In genomic region chrII:410832-411231, ce11 we compare ENCODE assay signal across 4 worm cellular contexts.
TF ChIP-seq lines count a peak whose summit lies in the region.

Gene dnsn-1, minus strand, starts transcription at chrII:410932.
Gene C24H12.4, plus strand, starts transcription at chrII:411222.

TF ChIP-seq in whole organism, L2 larva, 48 proteins besides CTCF, POLR2A, EP300 and RAD21 (continued from another document):
- peak; percentile 91 to 96 for TF ChIP-seq lsy-2 (tag; optimal IDR thresholded peaks at IDR 0.05; lab: Kevin White, UChicago)
- TF ChIP-seq snpc-4 (tag; optimal IDR thresholded peaks at IDR 0.05; lab: Kevin White, UChicago), result peak; percentile 70
- peak; percentile 82 for TF ChIP-seq ztf-4 (tag; optimal IDR thresholded peaks at IDR 0.05; lab: Kevin White, UChicago)
- no peak for TF ChIP-seq peb-1 (tag; optimal IDR thresholded peaks at IDR 0.05; lab: Kevin White, UChicago)
- peak; percentile 66 for TF ChIP-seq ceh-16 (tag; optimal IDR thresholded peaks at IDR 0.05; lab: Kevin White, UChicago)
- TF ChIP-seq ceh-82 (tag; optimal IDR thresholded peaks at IDR 0.05; lab: Kevin White, UChicago), result peak; percentile 53
- peak; percentile 46 for TF ChIP-seq zag-1 (tag; optimal IDR thresholded peaks at IDR 0.05; lab: Kevin White, UChicago)
- TF ChIP-seq nhr-11 (tag; optimal IDR thresholded peaks at IDR 0.05; lab: Kevin White, UChicago), result no peak
- TF ChIP-seq mab-5 (tag; optimal IDR thresholded peaks at IDR 0.05; lab: Kevin White, UChicago), result peak; percentile 88
- TF ChIP-seq sma-3 (GFP tag; optimal IDR thresholded peaks at IDR 0.05; lab: Kevin White, UChicago), result peak; percentile 96
- TF ChIP-seq nhr-25 (tag; optimal IDR thresholded peaks at IDR 0.05; lab: Kevin White, UChicago), result peak; percentile 93
- peak; percentile 55 for TF ChIP-seq ZK546.5 (tag; optimal IDR thresholded peaks at IDR 0.05; lab: Kevin White, UChicago)
- no peak for TF ChIP-seq unc-62 (GFP tag; optimal IDR thresholded peaks at IDR 0.05; lab: Kevin White, UChicago)
- TF ChIP-seq elt-3 (tag; optimal IDR thresholded peaks at IDR 0.05; lab: Kevin White, UChicago), result no peak
- peak; percentile 64 for TF ChIP-seq dmd-4 (tag; optimal IDR thresholded peaks at IDR 0.05; lab: Kevin White, UChicago)
- peak; percentile 64 for TF ChIP-seq nhr-129 (tag; optimal IDR thresholded peaks at IDR 0.05; lab: Kevin White, UChicago)
- TF ChIP-seq unc-39 (tag; optimal IDR thresholded peaks at IDR 0.05; lab: Kevin White, UChicago), result no peak
- TF ChIP-seq alr-1 (tag; optimal IDR thresholded peaks at IDR 0.05; lab: Kevin White, UChicago), result no peak
- no peak for TF ChIP-seq skn-1 (tag; optimal IDR thresholded peaks at IDR 0.05; lab: Kevin White, UChicago)
- no peak for TF ChIP-seq ztf-11 (tag; optimal IDR thresholded peaks at IDR 0.05; lab: Kevin White, UChicago)
- peak; percentile 96 for TF ChIP-seq lin-11 (tag; optimal IDR thresholded peaks at IDR 0.05; lab: Kevin White, UChicago)
- TF ChIP-seq crh-2 (tag; optimal IDR thresholded peaks at IDR 0.05; lab: Kevin White, UChicago), result peak; percentile 97
- peak; percentile 68 for TF ChIP-seq fos-1 (tag; optimal IDR thresholded peaks at IDR 0.05; lab: Kevin White, UChicago)
- TF ChIP-seq mdl-1 (tag; optimal IDR thresholded peaks at IDR 0.05; lab: Kevin White, UChicago), result peak in 1 of 2 experiments; percentile 47

TF ChIP-seq in whole organism, L4 larva, 104 proteins besides CTCF, POLR2A, EP300 and RAD21 (continued from another document and continues in another):
- TF ChIP-seq F26F4.8 (GFP tag; conservative IDR thresholded peaks at IDR 0.05; lab: Robert Waterston, UW), result no peak
- no peak for TF ChIP-seq skn-1 (tag; optimal IDR thresholded peaks at IDR 0.05; lab: Kevin White, UChicago)
- TF ChIP-seq nhr-102 (tag; optimal IDR thresholded peaks at IDR 0.05; lab: Kevin White, UChicago), result peak; percentile 89
- TF ChIP-seq F37D6.2 (tag; optimal IDR thresholded peaks at IDR 0.05; lab: Kevin White, UChicago), result peak; percentile 85
- TF ChIP-seq lir-3 (tag; optimal IDR thresholded peaks at IDR 0.05; lab: Kevin White, UChicago), result no peak
- peak; percentile 82 for TF ChIP-seq nhr-11 (tag; optimal IDR thresholded peaks at IDR 0.05; lab: Kevin White, UChicago)
- TF ChIP-seq ceh-32 (tag; optimal IDR thresholded peaks at IDR 0.05; lab: Kevin White, UChicago; ENCODE audit: poor library complexity), result peak; percentile 63
- no peak for TF ChIP-seq nhr-237 (tag; optimal IDR thresholded peaks at IDR 0.05; lab: Kevin White, UChicago)
- TF ChIP-seq lsy-2 (tag; optimal IDR thresholded peaks at IDR 0.05; lab: Kevin White, UChicago), result peak in 1 of 2 experiments; percentile 96
- TF ChIP-seq spr-3 (GFP tag; optimal IDR thresholded peaks at IDR 0.05; lab: Kevin White, UChicago), result peak; percentile 40
- TF ChIP-seq ceh-28 (tag; optimal IDR thresholded peaks at IDR 0.05; lab: Kevin White, UChicago), result no peak
- TF ChIP-seq Y75B8A.6 (GFP tag; IDR thresholded peaks at IDR 0.05; lab: Robert Waterston, UW), result no peak
- TF ChIP-seq rbr-2 (tag; optimal IDR thresholded peaks at IDR 0.05; lab: Kevin White, UChicago), result peak; percentile 89
- peak; percentile 98 for TF ChIP-seq lin-38 (GFP tag; IDR thresholded peaks at IDR 0.05; lab: Robert Waterston, UW)
- no peak for TF ChIP-seq zag-1 (tag; optimal IDR thresholded peaks at IDR 0.05; lab: Kevin White, UChicago)
- TF ChIP-seq nhr-111 (GFP tag; optimal IDR thresholded peaks at IDR 0.05; lab: Kevin White, UChicago), result no peak
- peak; percentile 91 for TF ChIP-seq duxl-1 (tag; optimal IDR thresholded peaks at IDR 0.05; lab: Kevin White, UChicago; ENCODE audit: poor library complexity)
- TF ChIP-seq dpl-1 (GFP tag; optimal IDR thresholded peaks at IDR 0.05; lab: Kevin White, UChicago), result peak; percentile 97
- TF ChIP-seq ztf-7 (tag; optimal IDR thresholded peaks at IDR 0.05; lab: Kevin White, UChicago), result peak; percentile 73
- peak in 1 of 2 experiments; percentile 67 for TF ChIP-seq hif-1 (tag; optimal IDR thresholded peaks at IDR 0.05; lab: Kevin White, UChicago)
- TF ChIP-seq D1046.2 (GFP tag; IDR thresholded peaks at IDR 0.05; lab: Robert Waterston, UW), result no peak
- no peak for TF ChIP-seq cey-2 (tag; optimal IDR thresholded peaks at IDR 0.05; lab: Kevin White, UChicago; ENCODE audit: borderline replicate concordance, insufficient read depth)
- TF ChIP-seq php-3 (GFP tag; IDR thresholded peaks at IDR 0.05; lab: Robert Waterston, UW), result peak; percentile 66
- peak; percentile 88 for TF ChIP-seq fkh-10 (GFP tag; optimal IDR thresholded peaks at IDR 0.05; lab: Kevin White, UChicago)
- TF ChIP-seq ces-1 (GFP tag; optimal IDR thresholded peaks at IDR 0.05; lab: Kevin White, UChicago), result no peak
- TF ChIP-seq zfp-3 (GFP tag; conservative IDR thresholded peaks at IDR 0.05; lab: Robert Waterston, UW), result peak; percentile 75
- peak; percentile 80 for TF ChIP-seq spr-1 (tag; optimal IDR thresholded peaks at IDR 0.05; lab: Kevin White, UChicago)
- TF ChIP-seq tag-97 (GFP tag; IDR thresholded peaks at IDR 0.05; lab: Robert Waterston, UW), result no peak
- TF ChIP-seq zip-11 (GFP tag; IDR thresholded peaks at IDR 0.05; lab: Robert Waterston, UW), result no peak
- no peak for TF ChIP-seq daf-12 (tag; optimal IDR thresholded peaks at IDR 0.05; lab: Kevin White, UChicago)
- no peak for TF ChIP-seq mxl-3 (GFP tag; optimal IDR thresholded peaks at IDR 0.05; lab: Kevin White, UChicago)
- peak; percentile 77 for TF ChIP-seq ceh-20 (GFP tag; IDR thresholded peaks at IDR 0.05; lab: Robert Waterston, UW)
- TF ChIP-seq ZK337.2 (GFP tag; IDR thresholded peaks at IDR 0.05; lab: Robert Waterston, UW), result no peak
- TF ChIP-seq ceh-62 (tag; optimal IDR thresholded peaks at IDR 0.05; lab: Kevin White, UChicago), result no peak
- TF ChIP-seq nhr-77 (tag; optimal IDR thresholded peaks at IDR 0.05; lab: Kevin White, UChicago), result peak; percentile 77
- no peak for TF ChIP-seq aly-2 (tag; optimal IDR thresholded peaks at IDR 0.05; lab: Kevin White, UChicago)
- no peak for TF ChIP-seq madf-5 (GFP tag; IDR thresholded peaks at IDR 0.05; lab: Robert Waterston, UW)

TF ChIP-seq in whole organism, late embryonic, 69 proteins besides CTCF, POLR2A, EP300 and RAD21 (continued from another document and continues in another):
- TF ChIP-seq tbx-2 (tag; optimal IDR thresholded peaks at IDR 0.05; lab: Kevin White, UChicago) (peak; percentile 55), K09A11.1 (tag; optimal IDR thresholded peaks at IDR 0.05; lab: Kevin White, UChicago; ENCODE audit: insufficient read depth) (no peak), Y22D7AL.16 (tag; optimal IDR thresholded peaks at IDR 0.05; lab: Kevin White, UChicago) (no peak), gmeb-2 (tag; optimal IDR thresholded peaks at IDR 0.05; lab: Kevin White, UChicago) (no peak), npax-4 (tag; optimal IDR thresholded peaks at IDR 0.05; lab: Kevin White, UChicago) (no peak), ceh-30 (tag; optimal IDR thresholded peaks at IDR 0.05; lab: Kevin White, UChicago) (peak; percentile 91), ttx-3 (tag; optimal IDR thresholded peaks at IDR 0.05; lab: Kevin White, UChicago) (no peak), F13H6.1 (tag; optimal IDR thresholded peaks at IDR 0.05; lab: Kevin White, UChicago) (no peak), pqm-1 (tag; optimal IDR thresholded peaks at IDR 0.05; lab: Kevin White, UChicago) (no peak), pat-9 (tag; optimal IDR thresholded peaks at IDR 0.05; lab: Kevin White, UChicago) (no peak), ama-1 (optimal IDR thresholded peaks at IDR 0.05; lab: Kevin White, UChicago) (no peak), sox-2 (GFP tag; IDR thresholded peaks at IDR 0.05; lab: Robert Waterston, UW) (no peak), rnt-1 (tag; optimal IDR thresholded peaks at IDR 0.05; lab: Kevin White, UChicago) (no peak), unc-86 (tag; optimal IDR thresholded peaks at IDR 0.05; lab: Kevin White, UChicago) (no peak), ceh-2 (tag; optimal IDR thresholded peaks at IDR 0.05; lab: Kevin White, UChicago) (no peak), ztf-16 (tag; optimal IDR thresholded peaks at IDR 0.05; lab: Kevin White, UChicago) (peak; percentile 1), odd-2 (tag; optimal IDR thresholded peaks at IDR 0.05; lab: Kevin White, UChicago) (no peak), pha-2 (tag; optimal IDR thresholded peaks at IDR 0.05; lab: Kevin White, UChicago) (no peak), lin-11 (tag; optimal IDR thresholded peaks at IDR 0.05; lab: Kevin White, UChicago) (no peak), ets-4 (tag; optimal IDR thresholded peaks at IDR 0.05; lab: Kevin White, UChicago) (no peak), ceh-18 (tag; optimal IDR thresholded peaks at IDR 0.05; lab: Kevin White, UChicago) (peak; percentile 42), tbx-7 (tag; optimal IDR thresholded peaks at IDR 0.05; lab: Kevin White, UChicago) (no peak), elt-2 (tag; optimal IDR thresholded peaks at IDR 0.05; lab: Kevin White, UChicago) (peak; percentile 35), hlh-30 (tag; optimal IDR thresholded peaks at IDR 0.05; lab: Kevin White, UChicago; ENCODE audit: insufficient read depth) (peak; percentile 16), unc-3 (GFP tag; conservative IDR thresholded peaks at IDR 0.05; lab: Robert Waterston, UW) (no peak), unc-3 (tag; optimal IDR thresholded peaks at IDR 0.05; lab: Kevin White, UChicago) (no peak), mec-3 (tag; optimal IDR thresholded peaks at IDR 0.05; lab: Kevin White, UChicago; ENCODE audit: borderline replicate concordance) (no peak), ceh-9 (tag; optimal IDR thresholded peaks at IDR 0.05; lab: Kevin White, UChicago) (no peak), ceh-31 (tag; optimal IDR thresholded peaks at IDR 0.05; lab: Kevin White, UChicago) (peak; percentile 19), ceh-48 (tag; optimal IDR thresholded peaks at IDR 0.05; lab: Kevin White, UChicago) (no peak), hlh-8 (tag; optimal IDR thresholded peaks at IDR 0.05; lab: Kevin White, UChicago) (no peak), elt-4 (tag; optimal IDR thresholded peaks at IDR 0.05; lab: Kevin White, UChicago) (no peak), nhr-11 (tag; optimal IDR thresholded peaks at IDR 0.05; lab: Kevin White, UChicago) (no peak), hlh-15 (tag; optimal IDR thresholded peaks at IDR 0.05; lab: Kevin White, UChicago) (no peak), ceh-19 (GFP tag; optimal IDR thresholded peaks at IDR 0.05; lab: Kevin White, UChicago) (no peak), ref-2 (tag; optimal IDR thresholded peaks at IDR 0.05; lab: Kevin White, UChicago) (no peak), fkh-10 (GFP tag; optimal IDR thresholded peaks at IDR 0.05; lab: Kevin White, UChicago) (no peak), unc-55 (GFP tag; optimal IDR thresholded peaks at IDR 0.05; lab: Kevin White, UChicago) (peak; percentile 71), ahr-1 (tag; optimal IDR thresholded peaks at IDR 0.05; lab: Kevin White, UChicago) (no peak), syd-9 (tag; optimal IDR thresholded peaks at IDR 0.05; lab: Kevin White, UChicago) (no peak), eyg-1 (tag; optimal IDR thresholded peaks at IDR 0.05; lab: Kevin White, UChicago) (no peak), K02D7.2 (tag; optimal IDR thresholded peaks at IDR 0.05; lab: Kevin White, UChicago) (no peak)

TF ChIP-seq in whole organism, mixed stage, embryonic, 35 proteins besides CTCF, POLR2A, EP300 and RAD21 (continued from another document):
- peak; percentile 72 for TF ChIP-seq pha-4 (tag; optimal IDR thresholded peaks at IDR 0.05; lab: Kevin White, UChicago)
- TF ChIP-seq unc-39 (tag; optimal IDR thresholded peaks at IDR 0.05; lab: Kevin White, UChicago), result no peak
- no peak for TF ChIP-seq mls-2 (tag; optimal IDR thresholded peaks at IDR 0.05; lab: Kevin White, UChicago)
- TF ChIP-seq ztf-11 (tag; optimal IDR thresholded peaks at IDR 0.05; lab: Kevin White, UChicago), result no peak
- no peak for TF ChIP-seq unc-120 (tag; optimal IDR thresholded peaks at IDR 0.05; lab: Kevin White, UChicago; ENCODE audit: poor library complexity, severe bottlenecking)
